Worm (Caenorhabditis elegans) whole organism, L3 larva: ENCODE data around the gene Y45G12B.3.

Source experiments
- elt-1 ChIP-seq: fragments of 150-350 bp; optimal IDR thresholded peaks from 2 replicates; lab custom pipeline; 2014; ENCODE audit warnings: missing biosample characterization, missing genetic modification characterization
- lin-15B ChIP-seq: fragments of 150-350 bp; optimal IDR thresholded peaks from 2 replicates; lab custom pipeline; 2014; ENCODE audit warnings: missing biosample characterization, missing genetic modification characterization
- nhr-237 ChIP-seq: fragments of 150-350 bp; optimal IDR thresholded peaks from 2 replicates; lab custom pipeline; 2014; ENCODE audit warnings: missing biosample characterization, missing genetic modification characterization
- nhr-76 ChIP-seq: fragments of 150-350 bp; sonication (generic microtip); optimal IDR thresholded peaks from 5 replicates; lab custom pipeline; 2014; ENCODE audit warnings: missing biosample characterization, missing genetic modification characterization
- pqm-1 ChIP-seq: fragments of 150-350 bp; optimal IDR thresholded peaks from 2 replicates; lab custom pipeline; 2017; ENCODE audit warnings: missing biosample characterization, missing genetic modification characterization, inconsistent platforms
- sea-2 ChIP-seq: fragments of 150-350 bp; sonication (generic microtip); optimal IDR thresholded peaks from 4 replicates; lab custom pipeline; 2014; ENCODE audit warnings: missing biosample characterization, missing genetic modification reagents, missing genetic modification characterization
- snpc-4 ChIP-seq: fragments of 150-350 bp; optimal IDR thresholded peaks from 2 replicates; lab custom pipeline; 2014; ENCODE audit warnings: missing biosample characterization, missing genetic modification characterization
- tbx-2 ChIP-seq: sonication (generic microtip); optimal IDR thresholded peaks from 2 replicates; lab custom pipeline; 2016; ENCODE audit warnings: mild to moderate bottlenecking, missing genetic modification characterization, missing compliant biosample characterization

- TF ChIP-seq nhr-237 (tag; lab: Kevin White, UChicago) = no peak
- TF ChIP-seq elt-1 (tag; lab: Kevin White, UChicago) = no peak
- TF ChIP-seq sea-2 (GFP tag; lab: Kevin White, UChicago) = no peak
- TF ChIP-seq snpc-4 (tag; lab: Kevin White, UChicago) = no peak
- no peak for TF ChIP-seq nhr-76 (tag; lab: Kevin White, UChicago)
- TF ChIP-seq lin-15B (tag; lab: Kevin White, UChicago) = no peak
- TF ChIP-seq tbx-2 (tag; lab: Kevin White, UChicago) = no peak
- no peak for TF ChIP-seq pqm-1
Measured at ce11 chrV:2652557-2653133, 43.4 kb downstream of the Y45G12B.3 start, which contains the start of the genes W02H5.8 and angl-1.
